Fruit fly (Drosophila melanogaster) whole organism, embryonic: ENCODE measurements around the gene eIF2gamma.
A peak's percentile ranks its signal among the peaks of the same experiment; 100 is the strongest.

Experiments used
- BEAF-32 ChIP-seq: fragments of 200-800 bp; sonication (Bioruptor generic); optimal IDR thresholded peaks from 3 replicates; lab custom pipeline; 2017; ENCODE audit warnings: missing biosample characterization, missing genetic modification characterization, mild to moderate bottlenecking, moderate library complexity, missing genetic modification reagents
- CG1024 ChIP-seq: fragments of 200-800 bp; sonication (Bioruptor generic); IDR thresholded peaks from 2 replicates; pipeline ENCODE4 v1.3.6; 2022; ENCODE audit warnings: missing biosample characterization, missing genetic modification characterization
- CG10959 ChIP-seq: fragments of 200-800 bp; sonication (Bioruptor generic); IDR thresholded peaks from 2 replicates; pipeline ENCODE4 v1.3.6; 2022; ENCODE audit warnings: missing biosample characterization, missing genetic modification characterization
- CG10979 ChIP-seq: fragments of 200-800 bp; sonication (Bioruptor generic); optimal IDR thresholded peaks from 2 replicates; lab custom pipeline; 2018; ENCODE audit warnings: missing biosample characterization, mild to moderate bottlenecking, missing genetic modification characterization, moderate library complexity
- CG11085 ChIP-seq: fragments of 200-800 bp; sonication (Bioruptor generic); IDR thresholded peaks from 2 replicates; pipeline ENCODE4 v1.3.6; 2022; ENCODE audit warnings: missing biosample characterization, missing genetic modification characterization
- CG11560 ChIP-seq: fragments of 200-800 bp; sonication (Bioruptor generic); IDR thresholded peaks from 3 replicates; pipeline ENCODE4 v1.3.6; 2022; ENCODE audit warnings: missing biosample characterization, missing genetic modification characterization
- CG12299 ChIP-seq: fragments of 200-800 bp; sonication (Bioruptor generic); optimal IDR thresholded peaks from 2 replicates; lab custom pipeline; 2018; ENCODE audit warnings: missing biosample characterization, mild to moderate bottlenecking, missing genetic modification characterization
- CG1233 ChIP-seq: fragments of 200-800 bp; sonication (Bioruptor generic); optimal IDR thresholded peaks from 4 replicates; lab custom pipeline; 2018; ENCODE audit warnings: missing biosample characterization, mild to moderate bottlenecking, missing genetic modification characterization
- CG12769 ChIP-seq: fragments of 200-800 bp; sonication (Bioruptor generic); optimal IDR thresholded peaks from 2 replicates; lab custom pipeline; 2019; ENCODE audit warnings: missing biosample characterization, mild to moderate bottlenecking, missing genetic modification characterization, moderate library complexity
- CG14667 ChIP-seq: fragments of 200-800 bp; sonication (Bioruptor generic); IDR thresholded peaks from 2 replicates; pipeline ENCODE4 v1.3.6; 2022; ENCODE audit warnings: missing biosample characterization, missing genetic modification characterization
- CG2202 ChIP-seq: fragments of 200-800 bp; sonication (Bioruptor generic); optimal IDR thresholded peaks from 2 replicates; lab custom pipeline; 2018; ENCODE audit warnings: missing biosample characterization, mild to moderate bottlenecking, missing genetic modification characterization
- CG33557 ChIP-seq: fragments of 200-800 bp; sonication (Bioruptor generic); optimal IDR thresholded peaks from 2 replicates; lab custom pipeline; 2019; ENCODE audit warnings: missing biosample characterization, mild to moderate bottlenecking, missing genetic modification characterization, moderate library complexity
- CG5953 ChIP-seq: fragments of 200-800 bp; sonication (Bioruptor generic); IDR thresholded peaks from 2 replicates; pipeline ENCODE4 v1.3.6; 2022; ENCODE audit warnings: missing biosample characterization, missing genetic modification characterization
- CG6683 ChIP-seq: fragments of 200-800 bp; sonication (Bioruptor generic); optimal IDR thresholded peaks from 2 replicates; lab custom pipeline; 2017; ENCODE audit warnings: missing biosample characterization, mild to moderate bottlenecking, missing genetic modification characterization, missing genetic modification reagents
- CG8089 ChIP-seq: fragments of 200-800 bp; sonication (Bioruptor generic); optimal IDR thresholded peaks from 3 replicates; lab custom pipeline; 2016; ENCODE audit warnings: missing biosample characterization, missing genetic modification characterization
- CG8388 ChIP-seq: fragments of 200-800 bp; sonication (Bioruptor generic); optimal IDR thresholded peaks from 2 replicates; lab custom pipeline; 2019; ENCODE audit warnings: missing biosample characterization, mild to moderate bottlenecking, missing genetic modification characterization, moderate library complexity
- CG9797 ChIP-seq: fragments of 200-800 bp; sonication (Bioruptor generic); optimal IDR thresholded peaks from 3 replicates; lab custom pipeline; 2018; ENCODE audit warnings: missing biosample characterization, mild to moderate bottlenecking, missing genetic modification characterization
- CHES-1-like ChIP-seq: fragments of 200-800 bp; sonication (Bioruptor generic); optimal IDR thresholded peaks from 2 replicates; lab custom pipeline; 2016; ENCODE audit warnings: missing biosample characterization, missing genetic modification characterization
- Doc3 ChIP-seq: fragments of 200-800 bp; sonication (Bioruptor generic); IDR thresholded peaks from 3 replicates; pipeline ENCODE4 v1.3.6; 2022; ENCODE audit warnings: missing biosample characterization, missing genetic modification characterization; ENCODE audit not compliant: partially characterized antibody
- ERR ChIP-seq: fragments of 200-800 bp; sonication (Bioruptor generic); optimal IDR thresholded peaks from 2 replicates; lab custom pipeline; 2016; ENCODE audit warnings: missing biosample characterization, missing genetic modification characterization
- Hey ChIP-seq: fragments of 200-800 bp; sonication (Bioruptor generic); optimal IDR thresholded peaks from 3 replicates; lab custom pipeline; 2018; ENCODE audit warnings: missing biosample characterization, mild to moderate bottlenecking, missing genetic modification characterization
- HmgD ChIP-seq: fragments of 200-800 bp; sonication (Bioruptor generic); optimal IDR thresholded peaks from 3 replicates; lab custom pipeline; 2016; ENCODE audit warnings: missing biosample characterization, missing genetic modification characterization
- Mad ChIP-seq: fragments of 200-800 bp; sonication (Bioruptor generic); optimal IDR thresholded peaks from 2 replicates; lab custom pipeline; 2016; ENCODE audit warnings: missing biosample characterization, missing genetic modification characterization
- Neu2 ChIP-seq: fragments of 200-800 bp; sonication (Bioruptor generic); optimal IDR thresholded peaks from 3 replicates; lab custom pipeline; 2016; ENCODE audit warnings: missing biosample characterization, missing genetic modification characterization, borderline replicate concordance
- Nf-YB ChIP-seq: fragments of 200-800 bp; sonication (Bioruptor generic); optimal IDR thresholded peaks from 3 replicates; lab custom pipeline; 2019; ENCODE audit warnings: missing biosample characterization, mild to moderate bottlenecking, missing genetic modification characterization, moderate library complexity
- NfI ChIP-seq: fragments of 200-800 bp; sonication (Bioruptor generic); optimal IDR thresholded peaks from 3 replicates; lab custom pipeline; 2018; ENCODE audit warnings: missing biosample characterization, mild to moderate bottlenecking, missing genetic modification characterization, moderate library complexity
- Sin3A ChIP-seq: fragments of >200 bp; optimal IDR thresholded peaks from 2 replicates; lab custom pipeline; 2018
- Six4 ChIP-seq: fragments of 200-800 bp; sonication (Bioruptor generic); optimal IDR thresholded peaks from 2 replicates; lab custom pipeline; 2016; ENCODE audit warnings: missing biosample characterization, missing genetic modification characterization
- ase ChIP-seq: fragments of 200-800 bp; sonication (Bioruptor generic); IDR thresholded peaks from 3 replicates; pipeline ENCODE4 v1.3.6; 2022; ENCODE audit warnings: missing biosample characterization, missing genetic modification characterization
- ato ChIP-seq: fragments of 200-800 bp; sonication (Bioruptor generic); IDR thresholded peaks from 2 replicates; pipeline ENCODE4 v1.3.6; 2022; ENCODE audit warnings: missing biosample characterization, missing genetic modification characterization; ENCODE audit not compliant: partially characterized antibody
- chif ChIP-seq, 2 experiments: fragments of 200-800 bp; sonication (Bioruptor generic); optimal IDR thresholded peaks; 3 replicates each; lab custom pipeline; 2016; ENCODE audit warnings: missing biosample characterization in 2 of 2, missing genetic modification characterization in 2 of 2
- dmrt11E ChIP-seq: fragments of 200-800 bp; sonication (Bioruptor generic); optimal IDR thresholded peaks from 3 replicates; lab custom pipeline; 2018; ENCODE audit warnings: missing biosample characterization, mild to moderate bottlenecking, missing genetic modification characterization, moderate library complexity
- emc ChIP-seq: fragments of 200-800 bp; sonication (Bioruptor generic); optimal IDR thresholded peaks from 2 replicates; lab custom pipeline; 2016; ENCODE audit warnings: missing biosample characterization, missing genetic modification characterization
- eyg ChIP-seq: fragments of 200-800 bp; sonication (Bioruptor generic); optimal IDR thresholded peaks from 3 replicates; lab custom pipeline; 2016; ENCODE audit warnings: missing biosample characterization, missing genetic modification characterization
- fd64A ChIP-seq: fragments of 200-800 bp; sonication (Bioruptor generic); optimal IDR thresholded peaks from 3 replicates; lab custom pipeline; 2018; ENCODE audit warnings: missing biosample characterization, mild to moderate bottlenecking, missing genetic modification characterization
- fu2 ChIP-seq: fragments of 200-800 bp; sonication (Bioruptor generic); optimal IDR thresholded peaks from 2 replicates; lab custom pipeline; 2016; ENCODE audit warnings: missing biosample characterization, missing genetic modification characterization
- gsb-n ChIP-seq: fragments of 200-800 bp; sonication (Bioruptor generic); optimal IDR thresholded peaks from 3 replicates; lab custom pipeline; 2018; ENCODE audit warnings: missing biosample characterization, mild to moderate bottlenecking, missing genetic modification characterization
- ham ChIP-seq: fragments of 200-800 bp; sonication (Bioruptor generic); IDR thresholded peaks from 2 replicates; pipeline ENCODE4 v1.3.6; 2022; ENCODE audit warnings: missing biosample characterization, missing genetic modification characterization
- hb ChIP-seq: fragments of 200-800 bp; sonication (Bioruptor generic); IDR thresholded peaks from 3 replicates; pipeline ENCODE4 v1.3.6; 2022; ENCODE audit warnings: missing biosample characterization, missing genetic modification characterization; ENCODE audit not compliant: partially characterized antibody
- hkb ChIP-seq, 2 experiments: fragments of 200-800 bp in 1 of 2; fragments of >200 bp in 1 of 2; sonication (Bioruptor generic) in 1 of 2; IDR thresholded peaks in 1 of 2; optimal IDR thresholded peaks in 1 of 2; 2 replicates each; pipeline versions ENCODE4 v1.3.6 to Lab custom; 2017 to 2022; ENCODE audit warnings: missing biosample characterization in 1 of 2, missing genetic modification characterization in 1 of 2
- ken ChIP-seq: fragments of 200-800 bp; sonication (Bioruptor generic); IDR thresholded peaks from 3 replicates; pipeline ENCODE4 v1.3.6; 2022; ENCODE audit warnings: missing biosample characterization, missing genetic modification characterization
- nmo ChIP-seq: fragments of 200-800 bp; sonication (Bioruptor generic); optimal IDR thresholded peaks from 2 replicates; lab custom pipeline; 2018; ENCODE audit warnings: missing biosample characterization, mild to moderate bottlenecking, missing genetic modification characterization, moderate library complexity
- p53 ChIP-seq: fragments of 200-800 bp; sonication (Bioruptor generic); optimal IDR thresholded peaks from 2 replicates; lab custom pipeline; 2016; ENCODE audit warnings: missing biosample characterization, missing genetic modification characterization
- pita ChIP-seq: fragments of 200-800 bp; sonication (Bioruptor generic); optimal IDR thresholded peaks from 2 replicates; lab custom pipeline; 2017; ENCODE audit warnings: missing biosample characterization, mild to moderate bottlenecking, missing genetic modification characterization
- pzg ChIP-seq: fragments of 200-800 bp; sonication (Bioruptor generic); optimal IDR thresholded peaks from 3 replicates; lab custom pipeline; 2018; ENCODE audit warnings: missing biosample characterization, mild to moderate bottlenecking, missing genetic modification characterization, moderate library complexity
- tna ChIP-seq: fragments of 200-800 bp; sonication (Bioruptor generic); IDR thresholded peaks from 2 replicates; pipeline ENCODE4 v1.3.6; 2022; ENCODE audit warnings: missing biosample characterization, missing genetic modification characterization; ENCODE audit not compliant: partially characterized antibody
- tx ChIP-seq: fragments of 200-800 bp; sonication (Bioruptor generic); optimal IDR thresholded peaks from 2 replicates; lab custom pipeline; 2016; ENCODE audit warnings: missing biosample characterization, missing genetic modification characterization
- unpg ChIP-seq: fragments of 200-800 bp; sonication (Bioruptor generic); optimal IDR thresholded peaks from 3 replicates; lab custom pipeline; 2018; ENCODE audit warnings: missing biosample characterization, mild to moderate bottlenecking, missing genetic modification characterization, moderate library complexity
- wdn ChIP-seq: fragments of 200-800 bp; sonication (Bioruptor generic); IDR thresholded peaks from 2 replicates; pipeline ENCODE4 v1.3.6; 2022; ENCODE audit warnings: missing biosample characterization, missing genetic modification characterization
- wor ChIP-seq: fragments of 200-800 bp; sonication (Bioruptor generic); IDR thresholded peaks from 2 replicates; pipeline ENCODE4 v1.3.6; 2022; ENCODE audit warnings: missing biosample characterization, missing genetic modification characterization

eIF2gamma gene

DNA sequence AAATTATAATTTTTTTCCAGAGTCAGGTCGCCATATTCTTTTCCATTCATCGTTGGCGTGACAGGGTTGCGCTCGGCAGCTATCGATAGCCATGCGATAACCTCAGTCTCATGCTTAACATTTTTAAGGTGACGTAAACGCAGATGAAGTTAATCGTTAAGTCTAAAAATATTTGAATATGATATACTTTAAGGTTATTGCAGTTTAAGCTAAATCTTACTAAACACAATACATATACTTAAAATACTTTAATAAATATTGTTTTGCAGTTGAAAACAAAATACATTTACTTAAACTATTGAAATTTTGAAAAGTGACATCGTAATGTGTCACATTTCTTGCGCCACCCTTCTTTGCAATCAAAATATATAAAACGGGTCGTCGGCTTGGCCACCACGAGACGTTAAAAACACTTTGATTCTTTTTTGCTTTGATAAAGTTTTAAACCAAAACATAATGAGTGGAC, 11.9 kb upstream of the eIF2gamma start, which contains the start of the genes Cp190 and CG4338 (continued):
- TF ChIP-seq CG10959 (GFP tag; lab: Robert Waterston, UW), result peak; percentile 95
- peak; percentile 98 for TF ChIP-seq CG1233 (GFP tag; lab: Kevin White, UChicago)
- TF ChIP-seq CG33557, result peak; percentile 99
- TF ChIP-seq p53 (GFP tag; lab: Kevin White, UChicago), result peak; percentile 55
- TF ChIP-seq tna (GFP tag; lab: Robert Waterston, UW), result peak; percentile 49
- peak; percentile 97 for TF ChIP-seq CG2202 (tag; lab: Kevin White, UChicago)
- TF ChIP-seq Nf-YB (GFP tag; lab: Kevin White, UChicago), result peak; percentile 89
- TF ChIP-seq Doc3, result peak; percentile 61; the same call in 2 of the 3 replicates
- TF ChIP-seq ERR (GFP tag; lab: Kevin White, UChicago), result peak; percentile 67
- no peak for TF ChIP-seq Neu2 (GFP tag; lab: Kevin White, UChicago)
- TF ChIP-seq pzg (GFP tag; lab: Kevin White, UChicago), result peak; percentile 78
- peak; percentile 89 for TF ChIP-seq Sin3A (lab: Kevin White, UChicago)
- TF ChIP-seq dmrt11E (tag; lab: Kevin White, UChicago), result peak; percentile 99
- TF ChIP-seq CG11085 (GFP tag; lab: Robert Waterston, UW), result peak; percentile 92
- TF ChIP-seq CG12299 (tag; lab: Kevin White, UChicago), result peak; percentile 99
- peak; percentile 78 for TF ChIP-seq eyg (GFP tag; lab: Kevin White, UChicago)
- peak; percentile 89 for TF ChIP-seq ham
- TF ChIP-seq CG14667 (GFP tag; lab: Robert Waterston, UW), result peak; percentile 93
- peak; percentile 93 for TF ChIP-seq BEAF-32
- no peak for TF ChIP-seq pita
- TF ChIP-seq hb, result peak; percentile 72
- TF ChIP-seq CG5953 (GFP tag; lab: Robert Waterston, UW), result peak; percentile 89
- peak; percentile 97 for TF ChIP-seq CG12769
- TF ChIP-seq Hey (tag; lab: Kevin White, UChicago), result peak; percentile 90
- TF ChIP-seq CG8089 (GFP tag; lab: Kevin White, UChicago), result peak; percentile 83
- TF ChIP-seq CG8388 (GFP tag; lab: Kevin White, UChicago), result peak; percentile 98
- peak; percentile 90 for TF ChIP-seq CG11560 (tag; lab: Robert Waterston, UW)
- peak; percentile 89 for TF ChIP-seq CHES-1-like
- TF ChIP-seq ase, result peak; percentile 90
- peak; percentile 78 for TF ChIP-seq emc (GFP tag; lab: Kevin White, UChicago)
- peak; percentile 95 for TF ChIP-seq wdn (GFP tag; lab: Robert Waterston, UW)
- peak; percentile 77 for TF ChIP-seq HmgD (GFP tag; lab: Kevin White, UChicago)
- peak; percentile 93 for TF ChIP-seq CG6683 (GFP tag; lab: Kevin White, UChicago)
- TF ChIP-seq ken (GFP tag; lab: Robert Waterston, UW), result peak; percentile 92
- peak; percentile 99 for TF ChIP-seq nmo
- peak; percentile 98 for TF ChIP-seq NfI
- peak; percentile 85 for TF ChIP-seq fu2 (GFP tag; lab: Kevin White, UChicago)
- TF ChIP-seq unpg (GFP tag; lab: Kevin White, UChicago), result peak; percentile 99
- TF ChIP-seq Six4 (GFP tag; lab: Kevin White, UChicago), result peak; percentile 98
- TF ChIP-seq ato (GFP tag; lab: Robert Waterston, UW), result peak; percentile 73; the same call in 1 of the 2 replicates
- peak; percentile 98 for TF ChIP-seq CG10979 (tag; lab: Kevin White, UChicago)
- peak; percentile 84 to 95 for TF ChIP-seq chif (GFP tag; optimal IDR thresholded peaks at IDR 0.05; lab: Kevin White, UChicago)
- TF ChIP-seq tx, result peak; percentile 89
- TF ChIP-seq CG1024 (GFP tag; lab: Robert Waterston, UW), result peak; percentile 76
- TF ChIP-seq hkb (optimal IDR thresholded peaks at IDR 0.05; lab: Kevin White, UChicago), result no peak
- TF ChIP-seq hkb (GFP tag; IDR thresholded peaks at IDR 0.05; lab: Robert Waterston, UW), result peak; percentile 97
- TF ChIP-seq Mad (GFP tag; lab: Kevin White, UChicago), result peak; percentile 94
- TF ChIP-seq wor (GFP tag; lab: Robert Waterston, UW), result peak; percentile 95
- peak; percentile 98 for TF ChIP-seq gsb-n (tag; lab: Kevin White, UChicago)
- TF ChIP-seq CG9797 (GFP tag; lab: Kevin White, UChicago), result peak; percentile 71
- TF ChIP-seq fd64A (GFP tag; lab: Kevin White, UChicago), result peak; percentile 85
